Worm (Caenorhabditis elegans) whole organism, midembryonic: ENCODE results near the gene C53B4.2.

ENCODE experiments used
- T22C8.4 ChIP-seq: fragments of 200-800 bp; sonication (Bioruptor generic); IDR thresholded peaks from 2 replicates; pipeline ENCODE4 v1.3.6; 2022; ENCODE audit warnings: missing genetic modification characterization, missing compliant biosample characterization
- cog-1 ChIP-seq: sonication (generic microtip); optimal IDR thresholded peaks from 2 replicates; lab custom pipeline; 2016; ENCODE audit warnings: missing genetic modification characterization, missing compliant biosample characterization
- flt-1 ChIP-seq: fragments of 200-800 bp; sonication (Bioruptor generic); IDR thresholded peaks from 2 replicates; pipeline ENCODE4 v1.3.6; 2022; ENCODE audit warnings: missing genetic modification characterization, missing compliant biosample characterization
- klf-2 ChIP-seq: fragments of 200-800 bp; sonication (Bioruptor generic); conservative IDR thresholded peaks from 2 replicates; pipeline ENCODE4 v1.3.6; 2022; ENCODE audit warnings: missing genetic modification reagents, missing genetic modification characterization, missing compliant biosample characterization
- med-1 ChIP-seq: sonication (generic microtip); optimal IDR thresholded peaks from 2 replicates; lab custom pipeline; 2017; ENCODE audit warnings: missing genetic modification characterization, mild to moderate bottlenecking, missing compliant biosample characterization, antibody characterized with exemption, missing genetic modification reagents; ENCODE audit not compliant: insufficient read depth
- ref-1 ChIP-seq: fragments of 200-800 bp; sonication (Bioruptor generic); conservative IDR thresholded peaks from 2 replicates; pipeline ENCODE4 v1.3.6; 2022; ENCODE audit warnings: missing genetic modification reagents, missing genetic modification characterization, missing compliant biosample characterization
- tab-1 ChIP-seq: fragments of 200-800 bp; sonication (Bioruptor generic); IDR thresholded peaks from 2 replicates; pipeline ENCODE4 v1.3.6; 2022; ENCODE audit warnings: missing genetic modification characterization, missing compliant biosample characterization
- ztf-23 ChIP-seq: fragments of 200-800 bp; sonication (Bioruptor generic); IDR thresholded peaks from 2 replicates; pipeline ENCODE4 v1.3.6; 2022; ENCODE audit warnings: missing genetic modification reagents, missing genetic modification characterization, missing compliant biosample characterization
- ztf-29 ChIP-seq: fragments of 200-800 bp; sonication (Bioruptor generic); IDR thresholded peaks from 2 replicates; pipeline ENCODE4 v1.3.6; 2022; ENCODE audit warnings: missing genetic modification reagents, missing genetic modification characterization, missing compliant biosample characterization

DNA sequence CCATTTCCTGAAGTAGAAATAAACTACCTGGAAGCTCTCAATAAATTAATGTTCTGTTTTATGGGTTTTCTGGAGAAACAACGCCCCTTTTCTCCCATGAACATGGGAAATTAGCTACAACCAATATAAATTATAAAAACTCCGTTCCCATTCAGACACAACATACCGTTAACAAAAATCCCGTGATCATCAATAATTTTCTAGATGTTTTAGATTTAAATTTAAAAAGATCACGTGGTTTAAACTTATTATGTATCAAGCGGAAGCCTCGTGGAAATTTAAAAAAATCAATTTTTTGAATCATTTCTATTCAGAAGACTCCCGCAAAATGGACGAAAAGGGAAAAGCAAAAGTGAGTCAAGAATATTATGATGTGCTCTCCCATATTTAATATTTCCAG is at the start of gene C53B4.2:
- TF ChIP-seq med-1 (GFP tag; lab: Kevin White, UChicago) (no peak), flt-1 (GFP tag; lab: Robert Waterston, UW) (no peak), tab-1 (GFP tag; lab: Robert Waterston, UW) (no peak), ref-1 (GFP tag; lab: Robert Waterston, UW) (no peak), ztf-29 (no peak), cog-1 (tag; lab: Kevin White, UChicago) (no peak), T22C8.4 (GFP tag; lab: Robert Waterston, UW) (no peak), klf-2 (GFP tag; lab: Robert Waterston, UW) (no peak), ztf-23 (no peak)
